Fruit fly (Drosophila melanogaster): ENCODE measurements around the gene Dnaaf5.

The Dnaaf5 gene

DNA sequence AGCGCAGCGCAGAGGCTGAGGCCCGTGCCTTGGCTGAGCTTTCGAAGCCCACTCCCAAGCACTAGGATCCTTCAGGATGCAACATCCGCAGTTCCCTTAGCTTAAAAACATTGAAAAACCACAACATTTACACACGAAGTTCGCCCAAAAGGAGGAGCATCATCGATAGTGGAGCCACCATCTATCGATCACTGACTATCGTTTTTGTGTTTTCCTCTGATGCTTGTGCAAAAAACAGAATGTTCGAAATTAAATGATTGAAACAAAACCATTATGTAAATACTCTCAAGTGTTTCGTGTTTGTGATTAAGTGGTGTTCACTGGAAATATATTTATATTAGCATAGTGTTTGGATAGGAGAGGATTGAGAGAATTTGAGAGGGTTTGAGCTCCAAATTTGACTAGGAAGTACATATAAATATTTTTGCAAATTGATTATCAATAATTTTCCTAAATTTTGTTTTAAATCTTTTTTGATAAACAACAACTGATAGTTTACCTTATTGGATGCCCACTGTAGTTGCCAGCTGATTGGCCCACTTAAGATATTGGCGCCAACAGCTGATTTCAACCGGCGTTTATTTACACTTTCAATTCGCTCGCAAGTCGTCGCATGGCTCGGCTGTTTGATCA, 34.0 kb downstream of the Dnaaf5 start, which contains the start of gene spn-B (continued):
- TF ChIP-seq CG42726 (GFP tag; IDR thresholded peaks at IDR 0.05; ENCODE audit: partially characterized antibody) (no peak), NK7.1 (GFP tag; optimal IDR thresholded peaks at IDR 0.05) (peak; percentile 84), tgo (GFP tag; IDR thresholded peaks at IDR 0.05) (peak; percentile 73), CG15601 (tag; optimal IDR thresholded peaks at IDR 0.05) (peak; percentile 100), Oaz (GFP tag; IDR thresholded peaks at IDR 0.05) (peak; percentile 42; the same call in 1 of the 2 replicates), CG8388 (GFP tag; optimal IDR thresholded peaks at IDR 0.05) (peak; percentile 81), CG7839 (tag; optimal IDR thresholded peaks at IDR 0.05) (peak; percentile 83), gt (GFP tag; IDR thresholded peaks at IDR 0.05) (no peak), CG8944 (GFP tag; optimal IDR thresholded peaks at IDR 0.05) (no peak), Sox100B (GFP tag; optimal IDR thresholded peaks at IDR 0.05) (peak; percentile 82), pfk (GFP tag; optimal IDR thresholded peaks at IDR 0.05) (no peak), Spps (tag; optimal IDR thresholded peaks at IDR 0.05) (peak; percentile 71), prd (optimal IDR thresholded peaks at IDR 0.05) (no peak), prd (GFP tag; IDR thresholded peaks at IDR 0.05) (peak; percentile 59), ham (GFP tag; IDR thresholded peaks at IDR 0.05) (no peak), so (GFP tag; IDR thresholded peaks at IDR 0.05) (0 out of 3 replicates have a peak, but pooled peaks have one; percentile 17), Elba2 (GFP tag; optimal IDR thresholded peaks at IDR 0.05) (peak; percentile 7), nerfin-2 (GFP tag; IDR thresholded peaks at IDR 0.05; ENCODE audit: partially characterized antibody) (no peak), CG6765 (GFP tag; optimal IDR thresholded peaks at IDR 0.05) (peak; percentile 55), Bdp1 (GFP tag; optimal IDR thresholded peaks at IDR 0.05) (peak; percentile 40), CG8924 (tag; optimal IDR thresholded peaks at IDR 0.05) (peak; percentile 77), E2f2 (GFP tag; IDR thresholded peaks at IDR 0.05) (peak; percentile 66), tll (GFP tag; optimal IDR thresholded peaks at IDR 0.05) (no peak), tap (tag; optimal IDR thresholded peaks at IDR 0.05) (peak; percentile 66), hb (GFP tag; IDR thresholded peaks at IDR 0.05; ENCODE audit: partially characterized antibody) (no peak), CG31365 (tag; optimal IDR thresholded peaks at IDR 0.05) (no peak), Blimp-1 (GFP tag; optimal IDR thresholded peaks at IDR 0.05) (peak; percentile 78), esg (GFP tag; conservative IDR thresholded peaks at IDR 0.05) (peak; percentile 69), Mrtf (GFP tag; IDR thresholded peaks at IDR 0.05) (peak; percentile 13; the same call in 1 of the 3 replicates), ato (GFP tag; IDR thresholded peaks at IDR 0.05; ENCODE audit: partially characterized antibody) (no peak), gsb (GFP tag; IDR thresholded peaks at IDR 0.05) (peak; percentile 5; the same call in 1 of the 2 replicates), CG10209 (GFP tag; optimal IDR thresholded peaks at IDR 0.05) (peak; percentile 79), CG18011 (GFP tag; optimal IDR thresholded peaks at IDR 0.05) (peak; percentile 43), CG34376 (GFP tag; optimal IDR thresholded peaks at IDR 0.05) (peak; percentile 75), nom (GFP tag; optimal IDR thresholded peaks at IDR 0.05) (peak; percentile 64), bigmax (GFP tag; optimal IDR thresholded peaks at IDR 0.05) (no peak), CG17568 (GFP tag; optimal IDR thresholded peaks at IDR 0.05) (peak; percentile 82), unpg (GFP tag; optimal IDR thresholded peaks at IDR 0.05) (peak; percentile 84), toy (GFP tag; IDR thresholded peaks at IDR 0.05) (0 out of 2 replicates have a peak, but pooled peaks have one; percentile 25), CG5180 (GFP tag; optimal IDR thresholded peaks at IDR 0.05) (peak; percentile 64), CG6683 (GFP tag; optimal IDR thresholded peaks at IDR 0.05) (peak; percentile 63), NC2α (GFP tag; optimal IDR thresholded peaks at IDR 0.05) (no peak), CG6272 (GFP tag; IDR thresholded peaks at IDR 0.05) (no peak), eve (GFP tag; optimal IDR thresholded peaks at IDR 0.05) (no peak), salm (tag; optimal IDR thresholded peaks at IDR 0.05) (peak; percentile 58), CG8290 (GFP tag; optimal IDR thresholded peaks at IDR 0.05) (peak; percentile 88), CG8290 (tag; optimal IDR thresholded peaks at IDR 0.05) (peak; percentile 38 to 50), da (GFP tag; optimal IDR thresholded peaks at IDR 0.05) (no peak), MESR4 (GFP tag; optimal IDR thresholded peaks at IDR 0.05) (no peak)
